Fruit fly (Drosophila melanogaster) whole organism, embryonic: ENCODE data around the gene CG17707.
A peak's percentile ranks its signal among the peaks of the same experiment; 100 is the strongest.

Experiments used
- BtbVII ChIP-seq: fragments of 200-800 bp; sonication (Bioruptor generic); optimal IDR thresholded peaks from 3 replicates; lab custom pipeline; 2017; ENCODE audit warnings: missing biosample characterization, mild to moderate bottlenecking, missing genetic modification characterization
- CG12236 ChIP-seq: fragments of 200-800 bp; sonication (Bioruptor generic); optimal IDR thresholded peaks from 2 replicates; lab custom pipeline; 2016; ENCODE audit warnings: missing biosample characterization, missing genetic modification characterization
- CG13894 ChIP-seq: fragments of 200-800 bp; sonication (Bioruptor generic); optimal IDR thresholded peaks from 3 replicates; lab custom pipeline; 2018; ENCODE audit warnings: missing biosample characterization, mild to moderate bottlenecking, missing genetic modification characterization, moderate library complexity
- CG15011 ChIP-seq: fragments of 200-800 bp; sonication (Bioruptor generic); optimal IDR thresholded peaks from 3 replicates; lab custom pipeline; 2018; ENCODE audit warnings: missing biosample characterization, mild to moderate bottlenecking, missing genetic modification characterization
- CG17328 ChIP-seq: fragments of 200-800 bp; sonication (Bioruptor generic); IDR thresholded peaks from 2 replicates; pipeline ENCODE4 v1.3.6; 2022; ENCODE audit warnings: missing biosample characterization, missing genetic modification characterization
- CG31441 ChIP-seq: fragments of 200-800 bp; sonication (Bioruptor generic); IDR thresholded peaks from 2 replicates; pipeline ENCODE4 v1.3.6; 2022; ENCODE audit warnings: missing biosample characterization, missing genetic modification characterization
- CG34422 ChIP-seq: fragments of 200-800 bp; sonication (Bioruptor generic); IDR thresholded peaks from 3 replicates; pipeline ENCODE4 v1.3.6; 2022; ENCODE audit warnings: missing biosample characterization, missing genetic modification characterization
- CG4328 ChIP-seq: fragments of 200-800 bp; sonication (Bioruptor generic); optimal IDR thresholded peaks from 3 replicates; lab custom pipeline; 2017; ENCODE audit warnings: missing biosample characterization, missing genetic modification reagents, missing genetic modification characterization
- CG4404 ChIP-seq: fragments of 200-800 bp; sonication (Bioruptor generic); IDR thresholded peaks from 2 replicates; pipeline ENCODE4 v1.3.6; 2022; ENCODE audit warnings: missing biosample characterization, missing genetic modification characterization
- CG4707 ChIP-seq: fragments of 200-800 bp; sonication (Bioruptor generic); optimal IDR thresholded peaks from 2 replicates; lab custom pipeline; 2018; ENCODE audit warnings: missing biosample characterization, mild to moderate bottlenecking, missing genetic modification characterization, moderate library complexity
- CG6175 ChIP-seq: fragments of 200-800 bp; sonication (Bioruptor generic); IDR thresholded peaks from 3 replicates; pipeline ENCODE4 v1.3.6; 2022; ENCODE audit warnings: missing biosample characterization, missing genetic modification characterization
- CG6683 ChIP-seq: fragments of 200-800 bp; sonication (Bioruptor generic); optimal IDR thresholded peaks from 2 replicates; lab custom pipeline; 2017; ENCODE audit warnings: missing biosample characterization, mild to moderate bottlenecking, missing genetic modification characterization, missing genetic modification reagents
- CG8290 ChIP-seq, 3 experiments: fragments of 200-800 bp; sonication (Bioruptor generic); optimal IDR thresholded peaks; 2 replicates each; lab custom pipeline; 2016 to 2019; ENCODE audit warnings: missing biosample characterization in 3 of 3, missing genetic modification characterization in 3 of 3, mild to moderate bottlenecking in 2 of 3, moderate library complexity in 1 of 3
- CG9727 ChIP-seq: fragments of 200-800 bp; sonication (Bioruptor generic); optimal IDR thresholded peaks from 3 replicates; lab custom pipeline; 2017; ENCODE audit warnings: missing biosample characterization, mild to moderate bottlenecking, missing genetic modification characterization
- D19B ChIP-seq: fragments of 200-800 bp; sonication (Bioruptor generic); optimal IDR thresholded peaks from 2 replicates; lab custom pipeline; 2017; ENCODE audit warnings: missing biosample characterization, mild to moderate bottlenecking, missing genetic modification characterization
- Deaf1 ChIP-seq: fragments of 200-800 bp; optimal IDR thresholded peaks from 3 replicates; lab custom pipeline; 2019; ENCODE audit warnings: missing biosample characterization, mild to moderate bottlenecking, missing genetic modification characterization, moderate library complexity
- Doc3 ChIP-seq: fragments of 200-800 bp; sonication (Bioruptor generic); IDR thresholded peaks from 3 replicates; pipeline ENCODE4 v1.3.6; 2022; ENCODE audit warnings: missing biosample characterization, missing genetic modification characterization; ENCODE audit not compliant: partially characterized antibody
- E2f1 ChIP-seq: fragments of 200-800 bp; sonication (Bioruptor generic); IDR thresholded peaks from 2 replicates; pipeline ENCODE4 v1.3.6; 2022; ENCODE audit warnings: missing biosample characterization, missing genetic modification characterization
- Eip74EF ChIP-seq, 2 experiments: fragments of 200-800 bp in 1 of 2; fragments of >200 bp in 1 of 2; sonication (Bioruptor generic) in 1 of 2; optimal IDR thresholded peaks; 2 replicates each; lab custom pipeline; 2017 to 2019; ENCODE audit warnings: missing biosample characterization in 2 of 2, missing genetic modification characterization in 2 of 2, mild to moderate bottlenecking in 1 of 2, moderate library complexity in 1 of 2
- Gsc ChIP-seq: fragments of 200-800 bp; sonication (Bioruptor generic); IDR thresholded peaks from 2 replicates; pipeline ENCODE4 v1.3.6; 2022; ENCODE audit warnings: missing biosample characterization, missing genetic modification characterization
- Hey ChIP-seq: fragments of 200-800 bp; sonication (Bioruptor generic); optimal IDR thresholded peaks from 3 replicates; lab custom pipeline; 2018; ENCODE audit warnings: missing biosample characterization, mild to moderate bottlenecking, missing genetic modification characterization
- Hmr ChIP-seq: fragments of 200-800 bp; sonication (Bioruptor generic); optimal IDR thresholded peaks from 3 replicates; lab custom pipeline; 2017; ENCODE audit warnings: mild to moderate bottlenecking, missing biosample characterization, missing genetic modification reagents, missing genetic modification characterization
- Hmx ChIP-seq: fragments of 200-800 bp; sonication (Bioruptor generic); optimal IDR thresholded peaks from 2 replicates; lab custom pipeline; 2016; ENCODE audit warnings: missing biosample characterization, missing genetic modification characterization
- MESR4 ChIP-seq: fragments of 200-800 bp; sonication (Bioruptor generic); optimal IDR thresholded peaks from 2 replicates; lab custom pipeline; 2018; ENCODE audit warnings: missing biosample characterization, mild to moderate bottlenecking, missing genetic modification characterization, moderate library complexity
- NC2α ChIP-seq: fragments of 200-800 bp; sonication (Bioruptor generic); optimal IDR thresholded peaks from 2 replicates; lab custom pipeline; 2016; ENCODE audit warnings: missing biosample characterization, missing genetic modification characterization
- NK7.1 ChIP-seq: fragments of 200-800 bp; sonication (Bioruptor generic); optimal IDR thresholded peaks from 3 replicates; lab custom pipeline; 2016; ENCODE audit warnings: missing biosample characterization, missing genetic modification characterization
- Ssrp ChIP-seq: fragments of 200-800 bp; sonication (Bioruptor generic); optimal IDR thresholded peaks from 2 replicates; lab custom pipeline; 2018; ENCODE audit warnings: missing biosample characterization, mild to moderate bottlenecking, missing genetic modification characterization, moderate library complexity
- TFAM ChIP-seq: fragments of 200-800 bp; sonication (Bioruptor generic); optimal IDR thresholded peaks from 2 replicates; lab custom pipeline; 2017; ENCODE audit warnings: missing biosample characterization, missing genetic modification characterization, inconsistent platforms
- Tbp ChIP-seq: fragments of >200 bp; optimal IDR thresholded peaks from 2 replicates; lab custom pipeline; 2018; ENCODE audit warnings: missing biosample characterization, missing genetic modification characterization
- ab ChIP-seq: fragments of 200-800 bp; sonication (Bioruptor generic); optimal IDR thresholded peaks from 2 replicates; lab custom pipeline; 2016; ENCODE audit warnings: missing biosample characterization, missing genetic modification characterization
- amos ChIP-seq: fragments of 200-800 bp; sonication (Bioruptor generic); IDR thresholded peaks from 2 replicates; pipeline ENCODE4 v1.3.6; 2022; ENCODE audit warnings: missing biosample characterization, missing genetic modification characterization; ENCODE audit not compliant: partially characterized antibody
- ase ChIP-seq: fragments of 200-800 bp; sonication (Bioruptor generic); IDR thresholded peaks from 3 replicates; pipeline ENCODE4 v1.3.6; 2022; ENCODE audit warnings: missing biosample characterization, missing genetic modification characterization
- ato ChIP-seq: fragments of 200-800 bp; sonication (Bioruptor generic); IDR thresholded peaks from 2 replicates; pipeline ENCODE4 v1.3.6; 2022; ENCODE audit warnings: missing biosample characterization, missing genetic modification characterization; ENCODE audit not compliant: partially characterized antibody
- bowl ChIP-seq: fragments of 200-800 bp; sonication (Bioruptor generic); IDR thresholded peaks from 2 replicates; pipeline ENCODE4 v1.3.6; 2022; ENCODE audit warnings: missing biosample characterization, missing genetic modification characterization
- caup ChIP-seq: fragments of 200-800 bp; sonication (Bioruptor generic); optimal IDR thresholded peaks from 3 replicates; lab custom pipeline; 2017; ENCODE audit warnings: missing biosample characterization, mild to moderate bottlenecking, missing genetic modification characterization, moderate library complexity; ENCODE audit not compliant: severe bottlenecking
- crol ChIP-seq: fragments of 200-800 bp; sonication (Bioruptor generic); IDR thresholded peaks from 2 replicates; pipeline ENCODE4 v1.3.6; 2022; ENCODE audit warnings: missing biosample characterization, missing genetic modification characterization
- dimm ChIP-seq: fragments of 200-800 bp; sonication (Bioruptor generic); IDR thresholded peaks from 2 replicates; pipeline ENCODE4 v1.3.6; 2022; ENCODE audit warnings: missing biosample characterization, missing genetic modification characterization
- fd96Cb ChIP-seq: fragments of 200-800 bp; sonication (Bioruptor generic); optimal IDR thresholded peaks from 2 replicates; lab custom pipeline; 2018; ENCODE audit warnings: missing biosample characterization, mild to moderate bottlenecking, missing genetic modification characterization, moderate library complexity
- gem ChIP-seq: fragments of 200-800 bp; sonication (Bioruptor generic); optimal IDR thresholded peaks from 2 replicates; lab custom pipeline; 2019; ENCODE audit warnings: missing biosample characterization, mild to moderate bottlenecking, missing genetic modification characterization, moderate library complexity
- kah ChIP-seq: fragments of 200-800 bp; sonication (Bioruptor generic); optimal IDR thresholded peaks from 2 replicates; lab custom pipeline; 2018; ENCODE audit warnings: missing biosample characterization, mild to moderate bottlenecking, missing genetic modification characterization
- lab ChIP-seq: fragments of 200-800 bp; sonication (Bioruptor generic); optimal IDR thresholded peaks from 3 replicates; lab custom pipeline; 2017; ENCODE audit warnings: missing biosample characterization, missing genetic modification characterization, mild to moderate bottlenecking, moderate library complexity, missing genetic modification reagents
- nau ChIP-seq: fragments of 200-800 bp; sonication (Bioruptor generic); optimal IDR thresholded peaks from 3 replicates; lab custom pipeline; 2017; ENCODE audit warnings: missing biosample characterization, mild to moderate bottlenecking, missing genetic modification characterization, missing genetic modification reagents
- oc ChIP-seq: fragments of 200-800 bp; sonication (Bioruptor generic); optimal IDR thresholded peaks from 2 replicates; lab custom pipeline; 2018; ENCODE audit warnings: missing biosample characterization, mild to moderate bottlenecking, missing genetic modification characterization, moderate library complexity
- onecut ChIP-seq: fragments of 200-800 bp; sonication (Bioruptor generic); IDR thresholded peaks from 2 replicates; pipeline ENCODE4 v1.3.6; 2022; ENCODE audit warnings: missing biosample characterization, missing genetic modification characterization
- tna ChIP-seq: fragments of 200-800 bp; sonication (Bioruptor generic); IDR thresholded peaks from 2 replicates; pipeline ENCODE4 v1.3.6; 2022; ENCODE audit warnings: missing biosample characterization, missing genetic modification characterization; ENCODE audit not compliant: partially characterized antibody
- trem ChIP-seq: fragments of 200-800 bp; optimal IDR thresholded peaks from 3 replicates; lab custom pipeline; 2019; ENCODE audit warnings: missing biosample characterization, mild to moderate bottlenecking, missing genetic modification characterization, moderate library complexity
- ttk ChIP-seq: fragments of 200-800 bp; sonication (Bioruptor generic); IDR thresholded peaks from 2 replicates; pipeline ENCODE4 v2.1.2; 2022; ENCODE audit warnings: missing biosample characterization, missing genetic modification characterization
- vvl ChIP-seq: fragments of 200-800 bp; sonication (Bioruptor generic); IDR thresholded peaks from 2 replicates; pipeline ENCODE4 v1.3.6; 2022; ENCODE audit warnings: missing biosample characterization, missing genetic modification characterization
- z ChIP-seq: fragments of 200-800 bp; sonication (Bioruptor generic); IDR thresholded peaks from 3 replicates; pipeline ENCODE4 v1.3.6; 2022; ENCODE audit warnings: missing biosample characterization, missing genetic modification characterization

Gene CG17707

dm6 chrX:175542-176197 lies 27.4 kb upstream of the CG17707 start (continued):
- no peak; the same call in 1 of the 2 replicates for TF ChIP-seq CG4404 (GFP tag; lab: Robert Waterston, UW)
- TF ChIP-seq Hmx (GFP tag; lab: Kevin White, UChicago), result no peak
- TF ChIP-seq CG4328, result no peak
- TF ChIP-seq Gsc (GFP tag; lab: Robert Waterston, UW), result no peak
- TF ChIP-seq CG12236 (GFP tag; lab: Kevin White, UChicago), result peak; percentile 43
- TF ChIP-seq CG17328 (GFP tag; lab: Robert Waterston, UW), result no peak
- no peak for TF ChIP-seq ato
- peak; percentile 75 for TF ChIP-seq Deaf1 (tag; lab: Kevin White, UChicago)
- peak; percentile 58 for TF ChIP-seq CG9727 (GFP tag; lab: Kevin White, UChicago)
- TF ChIP-seq gem (tag; lab: Kevin White, UChicago), result peak; percentile 84
- no peak for TF ChIP-seq Hmr (GFP tag; lab: Kevin White, UChicago)
- TF ChIP-seq amos (GFP tag; lab: Robert Waterston, UW), result no peak
- no peak for TF ChIP-seq CG6683 (GFP tag; lab: Kevin White, UChicago)
- TF ChIP-seq CG8290 (GFP tag; optimal IDR thresholded peaks at IDR 0.05; lab: Kevin White, UChicago), result peak; percentile 43
- TF ChIP-seq CG8290 (tag; optimal IDR thresholded peaks at IDR 0.05; lab: Kevin White, UChicago), result peak in 1 of 2 experiments; percentile 12
- no peak for TF ChIP-seq Tbp
- TF ChIP-seq z (GFP tag; lab: Robert Waterston, UW), result no peak
- no peak for TF ChIP-seq BtbVII (GFP tag; lab: Kevin White, UChicago)
- peak; percentile 60 for TF ChIP-seq NC2α (GFP tag; lab: Kevin White, UChicago)
- TF ChIP-seq onecut (GFP tag; lab: Robert Waterston, UW), result no peak
- no peak for TF ChIP-seq Hey (tag; lab: Kevin White, UChicago)
- no peak for TF ChIP-seq ase (GFP tag; lab: Robert Waterston, UW)
- TF ChIP-seq trem, result peak; percentile 72
- no peak for TF ChIP-seq bowl (GFP tag; lab: Robert Waterston, UW)
- TF ChIP-seq CG31441 (GFP tag; lab: Robert Waterston, UW), result peak; percentile 76
- peak; percentile 28 for TF ChIP-seq oc (tag; lab: Kevin White, UChicago)
- TF ChIP-seq CG15011 (GFP tag; lab: Kevin White, UChicago), result no peak
- TF ChIP-seq ttk (GFP tag; lab: Robert Waterston, UW), result no peak
- peak; percentile 20 for TF ChIP-seq CG4707 (GFP tag; lab: Kevin White, UChicago)
- TF ChIP-seq vvl, result peak; percentile 49
- no peak for TF ChIP-seq dimm
- no peak for TF ChIP-seq MESR4 (GFP tag; lab: Kevin White, UChicago)
- no peak for TF ChIP-seq CG13894 (tag; lab: Kevin White, UChicago)
- no peak for TF ChIP-seq caup (GFP tag; lab: Kevin White, UChicago)
- TF ChIP-seq Eip74EF (GFP tag; optimal IDR thresholded peaks at IDR 0.05; lab: Kevin White, UChicago), result peak in 1 of 2 experiments; percentile 58
- TF ChIP-seq fd96Cb (tag; lab: Kevin White, UChicago), result peak; percentile 79
- TF ChIP-seq E2f1 (GFP tag; lab: Robert Waterston, UW), result peak; percentile 39; the same call in 1 of the 2 replicates
- no peak for TF ChIP-seq tna
- peak; percentile 6; the same call in 1 of the 2 replicates for TF ChIP-seq crol (GFP tag; lab: Robert Waterston, UW)
- TF ChIP-seq ab (GFP tag; lab: Kevin White, UChicago), result no peak
- no peak for TF ChIP-seq Doc3
- no peak for TF ChIP-seq D19B (GFP tag; lab: Kevin White, UChicago)
- no peak for TF ChIP-seq CG6175 (GFP tag; lab: Robert Waterston, UW)
- TF ChIP-seq TFAM (GFP tag; lab: Kevin White, UChicago), result no peak
- peak; percentile 66 for TF ChIP-seq Ssrp (tag; lab: Kevin White, UChicago)
- no peak for TF ChIP-seq nau (GFP tag; lab: Kevin White, UChicago)
- no peak for TF ChIP-seq CG34422
- no peak for TF ChIP-seq lab (GFP tag; lab: Kevin White, UChicago)
- no peak for TF ChIP-seq kah (GFP tag; lab: Kevin White, UChicago)
- TF ChIP-seq NK7.1 (GFP tag; lab: Kevin White, UChicago), result no peak
